Worm (Caenorhabditis elegans) whole organism, L2 larva: ENCODE data around the gene F41H10.3.

Experiments
- C34F6.9 ChIP-seq: fragments of 150-350 bp; optimal IDR thresholded peaks from 2 replicates; lab custom pipeline; 2014; ENCODE audit warnings: missing biosample characterization, missing genetic modification characterization
- alr-1 ChIP-seq: fragments of 150-350 bp; optimal IDR thresholded peaks from 2 replicates; lab custom pipeline; 2014; ENCODE audit warnings: missing biosample characterization, missing genetic modification characterization
- ama-1 ChIP-seq: fragments of 150-350 bp; optimal IDR thresholded peaks from 2 replicates; lab custom pipeline; 2018; ENCODE audit warnings: inconsistent platforms
- dmd-4 ChIP-seq: sonication (generic microtip); optimal IDR thresholded peaks from 2 replicates; lab custom pipeline; 2017; ENCODE audit warnings: missing biosample characterization, missing genetic modification characterization
- lin-13 ChIP-seq: fragments of 150-350 bp; optimal IDR thresholded peaks from 2 replicates; lab custom pipeline; 2014; ENCODE audit warnings: missing biosample characterization, missing genetic modification reagents, missing genetic modification characterization
- lsy-2 ChIP-seq, 2 experiments: fragments of 150-350 bp in 1 of 2; sonication (generic microtip) in 1 of 2; optimal IDR thresholded peaks; 2 replicates each; lab custom pipeline; 2014 to 2017; ENCODE audit warnings: missing biosample characterization in 2 of 2, missing genetic modification characterization in 2 of 2
- nhr-10 ChIP-seq: sonication (generic microtip); optimal IDR thresholded peaks from 2 replicates; lab custom pipeline; 2017; ENCODE audit warnings: missing biosample characterization, missing genetic modification characterization
- nhr-11 ChIP-seq: fragments of 150-350 bp; optimal IDR thresholded peaks from 2 replicates; lab custom pipeline; 2014; ENCODE audit warnings: missing biosample characterization, missing genetic modification characterization
- nhr-23 ChIP-seq: fragments of 150-350 bp; optimal IDR thresholded peaks from 2 replicates; lab custom pipeline; 2014; ENCODE audit warnings: missing biosample characterization, missing genetic modification reagents, missing genetic modification characterization
- nhr-237 ChIP-seq: fragments of 150-350 bp; optimal IDR thresholded peaks from 2 replicates; lab custom pipeline; 2014; ENCODE audit warnings: missing biosample characterization, missing genetic modification characterization
- nhr-25 ChIP-seq: fragments of 150-350 bp; sonication (generic microtip); optimal IDR thresholded peaks from 3 replicates; lab custom pipeline; 2014; ENCODE audit warnings: missing biosample characterization, missing genetic modification characterization
- snpc-4 ChIP-seq: fragments of 150-350 bp; optimal IDR thresholded peaks from 2 replicates; lab custom pipeline; 2014; ENCODE audit warnings: missing biosample characterization, missing genetic modification characterization

ce11 chrIV:5391507-5392057 is 22.0 kb downstream of the F41H10.3 start, which contains the start of the genes htp-1 and ZK616.5:
- TF ChIP-seq C34F6.9 (tag; lab: Kevin White, UChicago) (no peak), snpc-4 (tag; lab: Kevin White, UChicago) (no peak), ama-1 (no peak), nhr-10 (tag; lab: Kevin White, UChicago) (no peak), dmd-4 (tag; lab: Kevin White, UChicago) (no peak), nhr-11 (tag; lab: Kevin White, UChicago) (no peak), lsy-2 (tag; optimal IDR thresholded peaks at IDR 0.05; lab: Kevin White, UChicago) (no peak), lin-13 (GFP tag; lab: Kevin White, UChicago) (no peak), nhr-25 (tag; lab: Kevin White, UChicago) (no peak), alr-1 (tag; lab: Kevin White, UChicago) (no peak), nhr-237 (tag; lab: Kevin White, UChicago) (no peak), nhr-23 (tag; lab: Kevin White, UChicago) (no peak)
